Worm (Caenorhabditis elegans) whole organism, L1 larva: ENCODE measurements around the gene emb-8.

ENCODE experiments used
- C04F5.9 ChIP-seq: sonication (generic microtip); optimal IDR thresholded peaks from 2 replicates; lab custom pipeline; 2016; ENCODE audit warnings: missing genetic modification characterization, missing compliant biosample characterization
- C16A3.4 ChIP-seq: fragments of 150-350 bp; optimal IDR thresholded peaks from 2 replicates; lab custom pipeline; 2014; ENCODE audit warnings: missing biosample characterization, missing genetic modification characterization
- C34B4.2 ChIP-seq: sonication (generic microtip); optimal IDR thresholded peaks from 2 replicates; lab custom pipeline; 2017; ENCODE audit warnings: mild to moderate bottlenecking, missing genetic modification characterization, missing compliant biosample characterization
- F16B12.6 ChIP-seq: fragments of 150-350 bp; optimal IDR thresholded peaks from 2 replicates; lab custom pipeline; 2014; ENCODE audit warnings: missing biosample characterization, missing genetic modification characterization
- alr-1 ChIP-seq: fragments of 200-800 bp; sonication (Bioruptor generic); optimal IDR thresholded peaks from 2 replicates; lab custom pipeline; 2018; ENCODE audit warnings: borderline replicate concordance, mild to moderate bottlenecking, missing genetic modification characterization, missing compliant biosample characterization
- aly-2 ChIP-seq: fragments of 150-350 bp; optimal IDR thresholded peaks from 2 replicates; lab custom pipeline; 2014; ENCODE audit warnings: missing biosample characterization, missing genetic modification characterization
- blmp-1 ChIP-seq: fragments of 150-350 bp; optimal IDR thresholded peaks from 2 replicates; lab custom pipeline; 2014; ENCODE audit warnings: missing biosample characterization, missing genetic modification characterization
- ceh-63 ChIP-seq: fragments of 200-800 bp; sonication (Bioruptor generic); optimal IDR thresholded peaks from 2 replicates; lab custom pipeline; 2018; ENCODE audit warnings: mild to moderate bottlenecking, missing genetic modification characterization, missing compliant biosample characterization
- ceh-82 ChIP-seq, 3 experiments: fragments of 150-350 bp in 1 of 3; sonication (generic microtip) in 2 of 3; optimal IDR thresholded peaks; 2 replicates each; lab custom pipeline; 2014 to 2017; ENCODE audit warnings: missing biosample characterization in 3 of 3, missing genetic modification characterization in 3 of 3
- ceh-88 ChIP-seq: fragments of 200-800 bp; sonication (Bioruptor generic); IDR thresholded peaks from 2 replicates; pipeline ENCODE4 v1.3.6; 2022; ENCODE audit warnings: missing genetic modification characterization, missing compliant biosample characterization
- ces-1 ChIP-seq: fragments of 150-350 bp; optimal IDR thresholded peaks from 2 replicates; lab custom pipeline; 2014; ENCODE audit warnings: missing biosample characterization, missing genetic modification reagents, missing genetic modification characterization
- dpl-1 ChIP-seq, 3 experiments: fragments of 150-350 bp in 2 of 3; sonication (generic microtip) in 1 of 3; optimal IDR thresholded peaks; 2 replicates each; lab custom pipeline; 2014 to 2017; ENCODE audit warnings: missing biosample characterization in 3 of 3, missing genetic modification characterization in 3 of 3, missing genetic modification reagents in 3 of 3
- dsc-1 ChIP-seq: sonication (generic microtip); optimal IDR thresholded peaks from 2 replicates; lab custom pipeline; 2016; ENCODE audit warnings: mild to moderate bottlenecking, missing genetic modification characterization, missing compliant biosample characterization
- efl-1 ChIP-seq, 4 experiments: fragments of 150-350 bp; optimal IDR thresholded peaks in 3 of 4; peaks in 1 of 4; 1 replicate in 1 of 4; 2 replicates in 3 of 4; lab custom pipeline; 2014; ENCODE audit warnings: missing biosample characterization in 2 of 4, missing genetic modification characterization in 2 of 4, missing genetic modification reagents in 2 of 4
- egl-13 ChIP-seq: sonication (generic microtip); optimal IDR thresholded peaks from 2 replicates; lab custom pipeline; 2016; ENCODE audit warnings: missing genotype, missing genetic modification reagents, missing genetic modification characterization, missing compliant biosample characterization
- elt-2 ChIP-seq: sonication (generic microtip); optimal IDR thresholded peaks from 2 replicates; lab custom pipeline; 2016; ENCODE audit warnings: missing genetic modification characterization, mild to moderate bottlenecking, inconsistent platforms, missing compliant biosample characterization, missing genetic modification reagents
- elt-3 ChIP-seq, 6 experiments: fragments of 150-350 bp in 1 of 6; sonication (generic microtip); optimal IDR thresholded peaks; 2 replicates each; lab custom pipeline; 2017 to 2018; ENCODE audit warnings: missing biosample characterization in 6 of 6, missing genetic modification characterization in 6 of 6, inconsistent platforms in 1 of 6
- fkh-10 ChIP-seq: sonication (generic microtip); optimal IDR thresholded peaks from 2 replicates; lab custom pipeline; 2017; ENCODE audit warnings: missing biosample characterization, missing genetic modification reagents, missing genetic modification characterization
- fos-1 ChIP-seq: fragments of 150-350 bp; optimal IDR thresholded peaks from 2 replicates; lab custom pipeline; 2014; ENCODE audit warnings: missing biosample characterization, missing genetic modification characterization
- grh-1 ChIP-seq: fragments of 200-800 bp; sonication (Bioruptor generic); IDR thresholded peaks from 2 replicates; pipeline ENCODE4 v1.3.6; 2022; ENCODE audit warnings: missing genetic modification reagents, missing genetic modification characterization, missing compliant biosample characterization
- hlh-17 ChIP-seq: fragments of 200-800 bp; sonication (Bioruptor generic); optimal IDR thresholded peaks from 2 replicates; lab custom pipeline; 2018; ENCODE audit warnings: missing genetic modification characterization, mild to moderate bottlenecking, missing compliant biosample characterization, moderate library complexity, borderline replicate concordance
- hlh-4 ChIP-seq: sonication (generic microtip); optimal IDR thresholded peaks from 2 replicates; lab custom pipeline; 2016; ENCODE audit warnings: mild to moderate bottlenecking, missing genetic modification characterization, missing compliant biosample characterization
- hpl-2 ChIP-seq: fragments of 150-350 bp; optimal IDR thresholded peaks from 2 replicates; lab custom pipeline; 2014; ENCODE audit warnings: missing biosample characterization, missing genetic modification reagents, missing genetic modification characterization
- lin-13 ChIP-seq: fragments of 150-350 bp; optimal IDR thresholded peaks from 2 replicates; lab custom pipeline; 2014; ENCODE audit warnings: missing biosample characterization, missing genetic modification reagents, missing genetic modification characterization
- lin-14 ChIP-seq: fragments of 200-800 bp; sonication (Bioruptor generic); optimal IDR thresholded peaks from 2 replicates; lab custom pipeline; 2018; ENCODE audit warnings: mild to moderate bottlenecking, missing genetic modification characterization, moderate library complexity, missing compliant biosample characterization
- lin-15B ChIP-seq: fragments of 150-350 bp; sonication (generic microtip); optimal IDR thresholded peaks from 3 replicates; lab custom pipeline; 2014; ENCODE audit warnings: missing biosample characterization, missing genetic modification characterization
- lir-3 ChIP-seq: sonication (generic microtip); optimal IDR thresholded peaks from 2 replicates; lab custom pipeline; 2016; ENCODE audit warnings: mild to moderate bottlenecking, missing genetic modification characterization, moderate library complexity, missing compliant biosample characterization; ENCODE audit not compliant: poor library complexity
- lsy-2 ChIP-seq, 2 experiments: fragments of 150-350 bp; optimal IDR thresholded peaks; 2 replicates each; lab custom pipeline; 2014; ENCODE audit warnings: missing biosample characterization in 2 of 2, missing genetic modification characterization in 2 of 2
- mab-9 ChIP-seq: fragments of 200-800 bp; sonication (Bioruptor generic); IDR thresholded peaks from 2 replicates; pipeline ENCODE4 v1.3.6; 2022; ENCODE audit warnings: missing genetic modification reagents, missing genetic modification characterization, missing compliant biosample characterization
- mep-1 ChIP-seq: fragments of 150-350 bp; optimal IDR thresholded peaks from 2 replicates; lab custom pipeline; 2014; ENCODE audit warnings: missing biosample characterization, missing genetic modification characterization
- nhr-11 ChIP-seq: fragments of 150-350 bp; optimal IDR thresholded peaks from 2 replicates; lab custom pipeline; 2014; ENCODE audit warnings: missing biosample characterization, missing genetic modification characterization
- nhr-237 ChIP-seq: fragments of 150-350 bp; optimal IDR thresholded peaks from 2 replicates; lab custom pipeline; 2014; ENCODE audit warnings: missing biosample characterization, missing genetic modification characterization
- nhr-28 ChIP-seq: fragments of 150-350 bp; optimal IDR thresholded peaks from 2 replicates; lab custom pipeline; 2014; ENCODE audit warnings: missing biosample characterization, missing genetic modification characterization
- nhr-71 ChIP-seq: sonication (generic microtip); optimal IDR thresholded peaks from 2 replicates; lab custom pipeline; 2016; ENCODE audit warnings: mild to moderate bottlenecking, missing genetic modification characterization, moderate library complexity, missing compliant biosample characterization
- nhr-76 ChIP-seq: sonication (generic microtip); optimal IDR thresholded peaks from 2 replicates; lab custom pipeline; 2017; ENCODE audit warnings: missing biosample characterization, missing genetic modification characterization
- nhr-77 ChIP-seq: fragments of 150-350 bp; optimal IDR thresholded peaks from 2 replicates; lab custom pipeline; 2014; ENCODE audit warnings: missing biosample characterization, missing genetic modification characterization
- nhr-85 ChIP-seq: sonication (generic microtip); peaks from one replicate; lab custom pipeline; 2016; ENCODE audit warnings: missing genetic modification characterization, inconsistent platforms, missing compliant biosample characterization
- pax-3 ChIP-seq: fragments of 200-800 bp; sonication (Bioruptor generic); optimal IDR thresholded peaks from 2 replicates; lab custom pipeline; 2018; ENCODE audit warnings: mild to moderate bottlenecking, missing genetic modification characterization, moderate library complexity, missing compliant biosample characterization
- skn-1 ChIP-seq: fragments of 150-350 bp; optimal IDR thresholded peaks from 2 replicates; lab custom pipeline; 2014; ENCODE audit warnings: missing biosample characterization, missing genetic modification characterization
- snpc-4 ChIP-seq: fragments of 150-350 bp; optimal IDR thresholded peaks from 2 replicates; lab custom pipeline; 2014; ENCODE audit warnings: missing biosample characterization, missing genetic modification characterization
- snu-23 ChIP-seq: sonication (generic microtip); optimal IDR thresholded peaks from 2 replicates; lab custom pipeline; 2016; ENCODE audit warnings: missing genetic modification characterization, missing compliant biosample characterization
- swsn-7 ChIP-seq: sonication (generic microtip); optimal IDR thresholded peaks from 2 replicates; lab custom pipeline; 2016; ENCODE audit warnings: missing genetic modification characterization, missing compliant biosample characterization
- zip-4 ChIP-seq: fragments of 200-800 bp; sonication (Bioruptor generic); optimal IDR thresholded peaks from 2 replicates; lab custom pipeline; 2018; ENCODE audit warnings: mild to moderate bottlenecking, missing genetic modification characterization, moderate library complexity, missing compliant biosample characterization
- ztf-11 ChIP-seq, 2 experiments: sonication (generic microtip); optimal IDR thresholded peaks; 2 replicates each; lab custom pipeline; 2016 to 2017; ENCODE audit warnings: missing genetic modification characterization in 2 of 2, missing biosample characterization in 1 of 2, missing compliant biosample characterization in 1 of 2

The emb-8 gene

DNA sequence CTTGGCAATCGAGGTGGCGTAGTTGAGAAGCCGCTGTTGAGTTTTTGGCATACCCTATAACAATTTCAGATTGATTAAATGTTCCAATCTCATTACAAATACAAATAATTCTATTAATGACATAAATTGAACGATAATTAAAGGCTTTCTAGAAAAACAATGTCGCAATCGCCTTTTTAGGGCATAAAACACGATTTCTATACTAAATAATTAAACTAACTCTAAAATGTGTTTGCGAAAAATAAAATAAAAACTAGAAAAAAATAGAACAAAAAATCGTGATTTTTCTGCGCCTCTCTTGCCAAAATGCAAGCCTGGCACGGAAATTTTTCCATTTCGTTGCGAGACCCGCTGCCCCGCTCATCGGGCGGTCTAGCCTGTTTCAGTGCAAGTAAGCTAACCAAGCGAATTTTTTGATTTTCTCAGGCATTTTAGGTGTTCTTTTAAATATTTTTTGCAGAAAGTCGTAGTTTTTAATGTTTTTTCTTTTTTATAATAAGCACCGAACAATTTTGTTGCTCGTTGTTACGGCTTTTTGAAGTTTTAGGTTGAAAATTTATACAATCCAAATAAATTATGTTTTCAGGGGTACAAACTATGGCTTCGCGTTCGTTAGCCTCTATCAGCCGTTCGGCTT is 28.5 kb upstream of the emb-8 start, which contains the start of the genes C34E10.12, C34E10.10 and atp-2 (continued):
- peak; percentile 79 to 85 (median 82) for TF ChIP-seq dpl-1 (GFP tag; optimal IDR thresholded peaks at IDR 0.05; lab: Kevin White, UChicago)
- TF ChIP-seq grh-1 (GFP tag; lab: Robert Waterston, UW): peak; percentile 52; the same call in 1 of the 2 replicates
- TF ChIP-seq nhr-11 (tag; lab: Kevin White, UChicago): peak; percentile 27
- TF ChIP-seq ceh-82 (tag; optimal IDR thresholded peaks at IDR 0.05; lab: Kevin White, UChicago): peak; percentile 70 to 95 (median 73)
- TF ChIP-seq ztf-11 (tag; optimal IDR thresholded peaks at IDR 0.05; lab: Kevin White, UChicago): peak in 1 of 2 experiments; percentile 52
- no peak for TF ChIP-seq nhr-28 (tag; lab: Kevin White, UChicago)
- TF ChIP-seq nhr-77: peak; percentile 82
- peak; percentile 55 for TF ChIP-seq F16B12.6 (tag; lab: Kevin White, UChicago)
- TF ChIP-seq swsn-7 (tag; lab: Kevin White, UChicago): peak; percentile 88
- TF ChIP-seq mab-9 (GFP tag; lab: Robert Waterston, UW): peak; percentile 38; the same call in 1 of the 2 replicates
- TF ChIP-seq lin-15B (tag; lab: Kevin White, UChicago): peak; percentile 88
- peak; percentile 67 for TF ChIP-seq nhr-237
- TF ChIP-seq zip-4: peak; percentile 40
- TF ChIP-seq hlh-17: no peak
- TF ChIP-seq lir-3 (tag; lab: Kevin White, UChicago): peak; percentile 80
- peak; percentile 63 for TF ChIP-seq pax-3
- TF ChIP-seq hpl-2 (GFP tag; lab: Kevin White, UChicago): peak; percentile 81
- TF ChIP-seq alr-1 (tag; lab: Kevin White, UChicago): no peak
- peak in 3 of 6 experiments; percentile 44 to 89 (median 77) for TF ChIP-seq elt-3 (tag; optimal IDR thresholded peaks at IDR 0.05; lab: Kevin White, UChicago)
- TF ChIP-seq mep-1 (tag; lab: Kevin White, UChicago): peak; percentile 83
- peak; percentile 90 to 94 for TF ChIP-seq lsy-2 (tag; optimal IDR thresholded peaks at IDR 0.05; lab: Kevin White, UChicago)
- TF ChIP-seq ceh-88 (GFP tag; lab: Robert Waterston, UW): peak; percentile 48
- peak; percentile 97 for TF ChIP-seq C16A3.4 (tag; lab: Kevin White, UChicago)
- no peak for TF ChIP-seq nhr-76 (tag; lab: Kevin White, UChicago)

DNA sequence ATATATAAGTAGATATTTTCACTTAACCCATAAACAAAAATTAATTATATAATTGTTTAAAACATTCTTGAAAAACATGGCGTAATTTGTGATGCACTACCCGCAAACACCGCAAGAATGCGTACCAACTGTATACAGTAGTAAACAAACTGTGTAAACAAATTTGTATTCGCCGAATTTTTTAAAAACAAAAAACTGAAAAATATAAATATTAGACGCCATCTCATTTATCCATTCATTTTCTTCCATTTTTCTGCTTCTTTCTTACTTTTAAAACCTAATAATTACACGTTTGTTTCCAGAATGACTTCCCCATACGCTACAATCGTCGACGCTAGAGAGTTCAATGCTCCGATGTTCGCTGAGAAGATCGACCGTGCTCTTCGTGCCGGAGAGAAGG is 25.8 kb upstream of the emb-8 start, which contains the start of gene nex-1:
TSS of gene nex-1 (plus strand) at position 301 of the 400 bp plus-strand sequence.
- TF ChIP-seq mab-9 (GFP tag; lab: Robert Waterston, UW): no peak
- TF ChIP-seq lsy-2 (tag; optimal IDR thresholded peaks at IDR 0.05; lab: Kevin White, UChicago): peak in 1 of 2 experiments; percentile 7
- no peak for TF ChIP-seq C04F5.9 (tag; lab: Kevin White, UChicago)
- no peak for TF ChIP-seq dsc-1 (tag; lab: Kevin White, UChicago)
- peak; percentile 50 for TF ChIP-seq nhr-85 (tag; lab: Kevin White, UChicago)

DNA sequence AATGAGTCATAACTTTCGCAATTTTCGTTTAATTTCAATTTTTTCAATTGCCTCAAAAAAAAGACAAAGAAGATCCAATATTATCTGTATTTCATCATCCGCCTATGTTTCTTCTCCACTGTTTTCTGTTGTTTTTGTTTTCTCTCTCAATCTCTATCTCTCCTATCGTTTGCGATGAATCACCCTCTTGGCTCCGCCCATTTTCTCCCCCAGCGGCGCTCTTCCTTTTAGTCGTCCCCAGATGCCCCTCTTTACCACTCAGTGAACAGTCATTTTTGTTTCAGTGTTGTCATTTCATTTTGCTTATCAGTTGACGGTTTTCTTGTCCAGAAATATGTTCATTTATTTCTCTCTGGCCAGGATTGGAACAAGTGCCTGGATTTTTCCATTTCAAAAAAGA is 25.4 kb upstream of the emb-8 start:
- TF ChIP-seq ces-1 (GFP tag; lab: Kevin White, UChicago) (no peak), fkh-10 (GFP tag; lab: Kevin White, UChicago) (no peak), efl-1 (optimal IDR thresholded peaks at IDR 0.05; lab: Kevin White, UChicago) (no peak), efl-1 (GFP tag; optimal IDR thresholded peaks at IDR 0.05 in 1 of 2; lab: Kevin White, UChicago) (no peak), lin-13 (no peak), blmp-1 (tag; lab: Kevin White, UChicago) (peak; percentile 35), C34B4.2 (tag; lab: Kevin White, UChicago) (no peak), dsc-1 (tag; lab: Kevin White, UChicago) (no peak), hlh-4 (tag; lab: Kevin White, UChicago) (no peak), grh-1 (GFP tag; lab: Robert Waterston, UW) (no peak), lin-14 (GFP tag; lab: Kevin White, UChicago) (peak; percentile 37), snu-23 (GFP tag; lab: Kevin White, UChicago) (peak; percentile 6), ceh-63 (GFP tag; lab: Kevin White, UChicago) (no peak), egl-13 (tag; lab: Kevin White, UChicago) (no peak), ceh-82 (tag; optimal IDR thresholded peaks at IDR 0.05; lab: Kevin White, UChicago) (peak in 1 of 3 experiments; percentile 27), ceh-88 (GFP tag; lab: Robert Waterston, UW) (no peak), aly-2 (tag; lab: Kevin White, UChicago) (no peak), skn-1 (tag; lab: Kevin White, UChicago) (peak; percentile 11), lin-15B (tag; lab: Kevin White, UChicago) (no peak), snpc-4 (tag; lab: Kevin White, UChicago) (no peak), fos-1 (tag; lab: Kevin White, UChicago) (peak; percentile 81), nhr-71 (tag; lab: Kevin White, UChicago) (no peak), elt-2 (no peak)
